ENCODE assay signal across 1 fruit fly cellular context in genomic region chrX:17570912-17571609, dm6.
TF ChIP-seq lines count a peak whose summit lies in the region.

No protein-coding gene starts in this region.

TF ChIP-seq in whole organism, embryonic, 481 proteins besides CTCF, POLR2A, EP300 and RAD21 (continued from another document):
- no peak for TF ChIP-seq NfI (GFP tag; optimal IDR thresholded peaks at IDR 0.05; lab: Kevin White, UChicago)
- no peak for TF ChIP-seq zf30C (GFP tag; optimal IDR thresholded peaks at IDR 0.05; lab: Kevin White, UChicago)
